Fruit fly (Drosophila melanogaster) Kc167 (cell line): ENCODE data around the gene rno.

Source experiments
- h ChIP-seq: fragments of >200 bp; optimal IDR thresholded peaks from 3 replicates; lab custom pipeline; 2018; ENCODE audit warnings: missing external identifiers
- psq ChIP-seq: fragments of >200 bp; optimal IDR thresholded peaks from 2 replicates; lab custom pipeline; 2017; ENCODE audit warnings: missing external identifiers

- TF ChIP-seq h (lab: Kevin White, UChicago) (no peak), psq (lab: Kevin White, UChicago) (no peak)
Measured at dm6 chr3L:184251-184650, 15.3 kb downstream of the rno start, which contains the start of the genes CG34140, Mkp and Mtch.
